Worm (Caenorhabditis elegans) whole organism, L2 larva: ENCODE results near the gene dnj-17.

Experiments
- ama-1 ChIP-seq: fragments of 150-350 bp; optimal IDR thresholded peaks from 2 replicates; lab custom pipeline; 2018; ENCODE audit warnings: inconsistent platforms
- blmp-1 ChIP-seq: sonication (generic microtip); optimal IDR thresholded peaks from 2 replicates; lab custom pipeline; 2017; ENCODE audit warnings: missing genetic modification characterization, mild to moderate bottlenecking, missing compliant biosample characterization, antibody characterized with exemption, moderate library complexity; ENCODE audit not compliant: insufficient read depth
- ceh-82 ChIP-seq: fragments of 150-350 bp; optimal IDR thresholded peaks from 2 replicates; lab custom pipeline; 2014; ENCODE audit warnings: missing biosample characterization, missing genetic modification characterization
- dmd-4 ChIP-seq: sonication (generic microtip); optimal IDR thresholded peaks from 2 replicates; lab custom pipeline; 2017; ENCODE audit warnings: missing biosample characterization, missing genetic modification characterization
- elt-1 ChIP-seq: fragments of 150-350 bp; optimal IDR thresholded peaks from 2 replicates; lab custom pipeline; 2014; ENCODE audit warnings: missing biosample characterization, missing genetic modification characterization
- fos-1 ChIP-seq: fragments of 150-350 bp; optimal IDR thresholded peaks from 2 replicates; lab custom pipeline; 2014; ENCODE audit warnings: missing biosample characterization, missing genetic modification characterization
- lin-13 ChIP-seq: fragments of 150-350 bp; optimal IDR thresholded peaks from 2 replicates; lab custom pipeline; 2014; ENCODE audit warnings: missing biosample characterization, missing genetic modification reagents, missing genetic modification characterization
- lin-39 ChIP-seq: fragments of 150-350 bp; optimal IDR thresholded peaks from 2 replicates; lab custom pipeline; 2014; ENCODE audit warnings: missing biosample characterization, missing genetic modification reagents, missing genetic modification characterization
- mab-5 ChIP-seq: fragments of 150-350 bp; optimal IDR thresholded peaks from 2 replicates; lab custom pipeline; 2014; ENCODE audit warnings: missing biosample characterization, missing genetic modification characterization
- nhr-10 ChIP-seq: sonication (generic microtip); optimal IDR thresholded peaks from 2 replicates; lab custom pipeline; 2017; ENCODE audit warnings: missing biosample characterization, missing genetic modification characterization
- nhr-6 ChIP-seq: fragments of 150-350 bp; optimal IDR thresholded peaks from 2 replicates; lab custom pipeline; 2014; ENCODE audit warnings: missing biosample characterization, missing genetic modification characterization
- unc-39 ChIP-seq: fragments of 150-350 bp; optimal IDR thresholded peaks from 2 replicates; lab custom pipeline; 2014; ENCODE audit warnings: missing biosample characterization, missing genetic modification characterization
- zag-1 ChIP-seq: fragments of 150-350 bp; optimal IDR thresholded peaks from 2 replicates; lab custom pipeline; 2014; ENCODE audit warnings: missing biosample characterization, missing genetic modification characterization
- ztf-4 ChIP-seq: fragments of 150-350 bp; optimal IDR thresholded peaks from 2 replicates; lab custom pipeline; 2014; ENCODE audit warnings: missing biosample characterization, missing genetic modification characterization

- TF ChIP-seq ama-1: no peak
- no peak for TF ChIP-seq mab-5 (tag; lab: Kevin White, UChicago)
- TF ChIP-seq lin-13: no peak
- no peak for TF ChIP-seq fos-1 (tag; lab: Kevin White, UChicago)
- TF ChIP-seq elt-1 (tag; lab: Kevin White, UChicago): no peak
- no peak for TF ChIP-seq unc-39
- no peak for TF ChIP-seq blmp-1 (tag; lab: Kevin White, UChicago)
- no peak for TF ChIP-seq nhr-10 (tag; lab: Kevin White, UChicago)
- no peak for TF ChIP-seq dmd-4 (tag; lab: Kevin White, UChicago)
- TF ChIP-seq ceh-82 (tag; lab: Kevin White, UChicago): no peak
- TF ChIP-seq ztf-4 (tag; lab: Kevin White, UChicago): no peak
- TF ChIP-seq zag-1: no peak
- no peak for TF ChIP-seq lin-39 (tag; lab: Kevin White, UChicago)
- no peak for TF ChIP-seq nhr-6 (tag; lab: Kevin White, UChicago)
Measured at ce11 chrIII:13359256-13359655, 33.9 kb downstream of the dnj-17 start, which contains the start of gene F53A2.9.
